Fruit fly (Drosophila melanogaster) whole organism, embryonic: ENCODE measurements around the gene CG1635.

ENCODE experiments used
- ATbp ChIP-seq: fragments of 200-800 bp; sonication (Bioruptor generic); optimal IDR thresholded peaks from 2 replicates; lab custom pipeline; 2017; ENCODE audit warnings: missing biosample characterization, mild to moderate bottlenecking, missing genetic modification characterization, missing genetic modification reagents
- Aef1 ChIP-seq: fragments of 200-800 bp; sonication (Bioruptor generic); IDR thresholded peaks from 3 replicates; pipeline ENCODE4 v1.3.6; 2022; ENCODE audit warnings: missing biosample characterization, missing genetic modification characterization
- Atf-2 ChIP-seq: fragments of 200-800 bp; sonication (Bioruptor generic); optimal IDR thresholded peaks from 2 replicates; lab custom pipeline; 2016; ENCODE audit warnings: missing biosample characterization, missing genetic modification characterization
- BEAF-32 ChIP-seq: fragments of 200-800 bp; sonication (Bioruptor generic); optimal IDR thresholded peaks from 3 replicates; lab custom pipeline; 2017; ENCODE audit warnings: missing biosample characterization, missing genetic modification characterization, mild to moderate bottlenecking, moderate library complexity, missing genetic modification reagents
- CG10267 ChIP-seq: fragments of 200-800 bp; sonication (Bioruptor generic); optimal IDR thresholded peaks from 2 replicates; lab custom pipeline; 2018; ENCODE audit warnings: missing biosample characterization, mild to moderate bottlenecking, missing genetic modification characterization, moderate library complexity
- CG10565 ChIP-seq: fragments of 200-800 bp; sonication (Bioruptor generic); optimal IDR thresholded peaks from 3 replicates; lab custom pipeline; 2016; ENCODE audit warnings: missing biosample characterization, mild to moderate bottlenecking, missing genetic modification characterization
- CG13424 ChIP-seq: fragments of 200-800 bp; sonication (Bioruptor generic); optimal IDR thresholded peaks from 2 replicates; lab custom pipeline; 2019; ENCODE audit warnings: missing biosample characterization, mild to moderate bottlenecking, missing genetic modification characterization, moderate library complexity
- CG15011 ChIP-seq: fragments of 200-800 bp; sonication (Bioruptor generic); optimal IDR thresholded peaks from 3 replicates; lab custom pipeline; 2018; ENCODE audit warnings: missing biosample characterization, mild to moderate bottlenecking, missing genetic modification characterization
- CG15601 ChIP-seq: fragments of 200-800 bp; sonication (Bioruptor generic); optimal IDR thresholded peaks from 3 replicates; lab custom pipeline; 2019; ENCODE audit warnings: missing biosample characterization, mild to moderate bottlenecking, missing genetic modification characterization, moderate library complexity
- CG2678 ChIP-seq: fragments of 200-800 bp; sonication (Bioruptor generic); optimal IDR thresholded peaks from 3 replicates; lab custom pipeline; 2019; ENCODE audit warnings: missing biosample characterization, mild to moderate bottlenecking, missing genetic modification characterization, moderate library complexity
- CG31388 ChIP-seq: fragments of 200-800 bp; sonication (Bioruptor generic); optimal IDR thresholded peaks from 2 replicates; lab custom pipeline; 2016; ENCODE audit warnings: missing biosample characterization, missing genetic modification characterization
- CG3281 ChIP-seq: fragments of 200-800 bp; sonication (Bioruptor generic); optimal IDR thresholded peaks from 3 replicates; lab custom pipeline; 2017; ENCODE audit warnings: missing biosample characterization, mild to moderate bottlenecking, missing genetic modification characterization
- CG34422 ChIP-seq: fragments of 200-800 bp; sonication (Bioruptor generic); IDR thresholded peaks from 3 replicates; pipeline ENCODE4 v1.3.6; 2022; ENCODE audit warnings: missing biosample characterization, missing genetic modification characterization
- CG6813 ChIP-seq: fragments of 200-800 bp; sonication (Bioruptor generic); optimal IDR thresholded peaks from 2 replicates; lab custom pipeline; 2017; ENCODE audit warnings: missing biosample characterization, missing genetic modification characterization, mild to moderate bottlenecking, moderate library complexity, missing genetic modification reagents
- CG7963 ChIP-seq: fragments of 200-800 bp; sonication (Bioruptor generic); IDR thresholded peaks from 3 replicates; pipeline ENCODE4 v1.3.6; 2022; ENCODE audit warnings: missing biosample characterization, missing genetic modification characterization; ENCODE audit not compliant: partially characterized antibody
- CG9437 ChIP-seq: fragments of 200-800 bp; sonication (Bioruptor generic); optimal IDR thresholded peaks from 2 replicates; lab custom pipeline; 2018; ENCODE audit warnings: missing biosample characterization, mild to moderate bottlenecking, missing genetic modification characterization
- Doc3 ChIP-seq: fragments of 200-800 bp; sonication (Bioruptor generic); IDR thresholded peaks from 3 replicates; pipeline ENCODE4 v1.3.6; 2022; ENCODE audit warnings: missing biosample characterization, missing genetic modification characterization; ENCODE audit not compliant: partially characterized antibody
- GATAe ChIP-seq: fragments of 200-800 bp; sonication (Bioruptor generic); conservative IDR thresholded peaks from 2 replicates; pipeline ENCODE4 v1.3.6; 2022; ENCODE audit warnings: missing biosample characterization, missing genetic modification characterization
- HLHmδ ChIP-seq: fragments of 200-800 bp; sonication (Bioruptor generic); optimal IDR thresholded peaks from 2 replicates; lab custom pipeline; 2018; ENCODE audit warnings: missing biosample characterization, mild to moderate bottlenecking, missing genetic modification characterization, moderate library complexity
- Hey ChIP-seq: fragments of 200-800 bp; sonication (Bioruptor generic); optimal IDR thresholded peaks from 3 replicates; lab custom pipeline; 2018; ENCODE audit warnings: missing biosample characterization, mild to moderate bottlenecking, missing genetic modification characterization
- Lhr ChIP-seq: fragments of 200-800 bp; sonication (Bioruptor generic); optimal IDR thresholded peaks from 3 replicates; lab custom pipeline; 2017; ENCODE audit warnings: mild to moderate bottlenecking, missing biosample characterization, missing genetic modification reagents, missing genetic modification characterization
- Med ChIP-seq: fragments of 200-800 bp; sonication (Bioruptor generic); peaks from one replicate; lab custom pipeline; 2016; ENCODE audit warnings: missing biosample characterization, missing genetic modification characterization, mild to moderate bottlenecking, inconsistent platforms, moderate library complexity
- Meics ChIP-seq: fragments of 200-800 bp; sonication (Bioruptor generic); optimal IDR thresholded peaks from 2 replicates; lab custom pipeline; 2017; ENCODE audit warnings: missing biosample characterization, mild to moderate bottlenecking, missing genetic modification characterization
- Nf-YC ChIP-seq: fragments of 200-800 bp; optimal IDR thresholded peaks from 3 replicates; lab custom pipeline; 2019; ENCODE audit warnings: missing biosample characterization, mild to moderate bottlenecking, missing genetic modification characterization, moderate library complexity
- Ravus ChIP-seq: fragments of 200-800 bp; sonication (Bioruptor generic); IDR thresholded peaks from 2 replicates; pipeline ENCODE4 v1.3.6; 2022; ENCODE audit warnings: missing biosample characterization, missing genetic modification characterization
- Sry-β ChIP-seq: fragments of 200-800 bp; sonication (Bioruptor generic); optimal IDR thresholded peaks from 2 replicates; lab custom pipeline; 2018; ENCODE audit warnings: missing biosample characterization, mild to moderate bottlenecking, missing genetic modification characterization, moderate library complexity
- Stat92E ChIP-seq, 3 experiments: fragments of >200 bp in 2 of 3; fragments of 200-800 bp in 1 of 3; sonication (Bioruptor generic) in 1 of 3; optimal IDR thresholded peaks; 2 replicates each; lab custom pipeline; 2017 to 2019; ENCODE audit warnings: missing biosample characterization in 3 of 3, missing genetic modification characterization in 3 of 3, mild to moderate bottlenecking in 1 of 3, moderate library complexity in 1 of 3
- al ChIP-seq: fragments of 200-800 bp; sonication (Bioruptor generic); IDR thresholded peaks from 2 replicates; pipeline ENCODE4 v1.3.6; 2022; ENCODE audit warnings: missing biosample characterization, missing genetic modification characterization
- bbx ChIP-seq: fragments of 200-800 bp; sonication (Bioruptor generic); IDR thresholded peaks from 2 replicates; pipeline ENCODE4 v1.3.6; 2022; ENCODE audit warnings: missing biosample characterization, missing genetic modification characterization; ENCODE audit not compliant: partially characterized antibody
- cas ChIP-seq: fragments of 200-800 bp; sonication (Bioruptor generic); IDR thresholded peaks from 2 replicates; pipeline ENCODE4 v1.3.6; 2022; ENCODE audit warnings: missing biosample characterization, missing genetic modification characterization
- ci ChIP-seq: fragments of 200-800 bp; sonication (Bioruptor generic); IDR thresholded peaks from 3 replicates; pipeline ENCODE4 v1.3.6; 2022; ENCODE audit warnings: missing biosample characterization, missing genetic modification characterization
- en ChIP-seq: fragments of 200-800 bp; sonication (Bioruptor generic); optimal IDR thresholded peaks from 2 replicates; lab custom pipeline; 2016; ENCODE audit warnings: missing biosample characterization, missing genetic modification characterization
- fd96Cb ChIP-seq: fragments of 200-800 bp; sonication (Bioruptor generic); optimal IDR thresholded peaks from 2 replicates; lab custom pipeline; 2018; ENCODE audit warnings: missing biosample characterization, mild to moderate bottlenecking, missing genetic modification characterization, moderate library complexity
- gce ChIP-seq: fragments of 200-800 bp; sonication (Bioruptor generic); IDR thresholded peaks from 3 replicates; pipeline ENCODE4 v1.3.6; 2022; ENCODE audit warnings: missing biosample characterization, missing genetic modification characterization
- gro ChIP-seq: fragments of 200-800 bp; sonication (Bioruptor generic); optimal IDR thresholded peaks from 2 replicates; lab custom pipeline; 2016; ENCODE audit warnings: missing biosample characterization, missing genetic modification characterization
- gsb ChIP-seq: fragments of 200-800 bp; sonication (Bioruptor generic); IDR thresholded peaks from 2 replicates; pipeline ENCODE4 v1.3.6; 2022; ENCODE audit warnings: missing biosample characterization, missing genetic modification characterization
- knrl ChIP-seq: fragments of 200-800 bp; sonication (Bioruptor generic); IDR thresholded peaks from 3 replicates; pipeline ENCODE4 v1.3.6; 2022; ENCODE audit warnings: missing biosample characterization, missing genetic modification characterization; ENCODE audit not compliant: partially characterized antibody
- lola ChIP-seq, 3 experiments: fragments of >200 bp in 2 of 3; fragments of 200-800 bp in 1 of 3; sonication (Bioruptor generic) in 1 of 3; optimal IDR thresholded peaks; 2 replicates each; lab custom pipeline; 2017 to 2019; ENCODE audit warnings: missing biosample characterization in 3 of 3, missing genetic modification characterization in 3 of 3, mild to moderate bottlenecking in 1 of 3, moderate library complexity in 1 of 3
- nerfin-2 ChIP-seq: fragments of 200-800 bp; sonication (Bioruptor generic); IDR thresholded peaks from 2 replicates; pipeline ENCODE4 v1.3.6; 2022; ENCODE audit warnings: missing biosample characterization, missing genetic modification characterization; ENCODE audit not compliant: partially characterized antibody
- oc ChIP-seq: fragments of 200-800 bp; sonication (Bioruptor generic); optimal IDR thresholded peaks from 2 replicates; lab custom pipeline; 2018; ENCODE audit warnings: missing biosample characterization, mild to moderate bottlenecking, missing genetic modification characterization, moderate library complexity
- pum ChIP-seq: fragments of 200-800 bp; sonication (Bioruptor generic); optimal IDR thresholded peaks from 2 replicates; lab custom pipeline; 2016; ENCODE audit warnings: missing biosample characterization, missing genetic modification characterization
- ro ChIP-seq: fragments of 200-800 bp; sonication (Bioruptor generic); IDR thresholded peaks from 2 replicates; pipeline ENCODE4 v1.3.6; 2022; ENCODE audit warnings: missing biosample characterization, missing genetic modification characterization
- sna ChIP-seq: fragments of 200-800 bp; sonication (Bioruptor generic); IDR thresholded peaks from 2 replicates; pipeline ENCODE4 v1.3.6; 2022; ENCODE audit warnings: missing biosample characterization, missing genetic modification characterization; ENCODE audit not compliant: partially characterized antibody
- stwl ChIP-seq: fragments of 200-800 bp; sonication (Bioruptor generic); optimal IDR thresholded peaks from 3 replicates; lab custom pipeline; 2018; ENCODE audit warnings: missing biosample characterization, mild to moderate bottlenecking, missing genetic modification characterization, moderate library complexity
- sug ChIP-seq: fragments of 200-800 bp; optimal IDR thresholded peaks from 2 replicates; lab custom pipeline; 2019; ENCODE audit warnings: missing biosample characterization, mild to moderate bottlenecking, missing genetic modification characterization, moderate library complexity
- tgo ChIP-seq: fragments of 200-800 bp; sonication (Bioruptor generic); IDR thresholded peaks from 3 replicates; pipeline ENCODE4 v1.3.6; 2022; ENCODE audit warnings: missing biosample characterization, missing genetic modification characterization
- tio ChIP-seq: fragments of 200-800 bp; sonication (Bioruptor generic); optimal IDR thresholded peaks from 2 replicates; lab custom pipeline; 2017; ENCODE audit warnings: missing biosample characterization, missing genetic modification characterization, inconsistent platforms
- yki ChIP-seq: fragments of >200 bp; optimal IDR thresholded peaks from 3 replicates; lab custom pipeline; 2018

The CG1635 gene

dm6 chr3R:31596071-31596883 lies 7.8 kb downstream of the CG1635 start, which contains the start of gene RpL6 (continued):
- TF ChIP-seq nerfin-2: peak; percentile 81
- no peak for TF ChIP-seq cas (GFP tag; lab: Robert Waterston, UW)
- no peak for TF ChIP-seq ATbp
- peak in 1 of 3 experiments; percentile 13 for TF ChIP-seq lola (GFP tag; optimal IDR thresholded peaks at IDR 0.05; lab: Kevin White, UChicago)
- TF ChIP-seq Doc3 (GFP tag; lab: Robert Waterston, UW): peak; percentile 72
- no peak for TF ChIP-seq Sry-β (GFP tag; lab: Kevin White, UChicago)
- TF ChIP-seq en: no peak
- no peak for TF ChIP-seq ci (GFP tag; lab: Robert Waterston, UW)
- TF ChIP-seq CG13424 (tag; lab: Kevin White, UChicago): no peak
- TF ChIP-seq gsb: no peak
- TF ChIP-seq CG7963 (GFP tag; lab: Robert Waterston, UW): peak; percentile 71
- peak; percentile 72 for TF ChIP-seq bbx
- peak; percentile 1 for TF ChIP-seq sug (tag; lab: Kevin White, UChicago)
- TF ChIP-seq Atf-2: no peak
- no peak for TF ChIP-seq al (GFP tag; lab: Robert Waterston, UW)
- TF ChIP-seq Ravus (GFP tag; lab: Robert Waterston, UW): no peak
- TF ChIP-seq stwl (tag; lab: Kevin White, UChicago): peak; percentile 86
- TF ChIP-seq HLHmδ (GFP tag; lab: Kevin White, UChicago): peak; percentile 55
- peak in 1 of 3 experiments; percentile 49 for TF ChIP-seq Stat92E (GFP tag; optimal IDR thresholded peaks at IDR 0.05; lab: Kevin White, UChicago)
- TF ChIP-seq Med: peak; percentile 82
- TF ChIP-seq CG10267 (tag; lab: Kevin White, UChicago): peak; percentile 77
- TF ChIP-seq CG31388: no peak
- peak; percentile 77 for TF ChIP-seq Lhr (GFP tag; lab: Kevin White, UChicago)
- TF ChIP-seq yki (lab: Kevin White, UChicago): no peak
- no peak for TF ChIP-seq ro (GFP tag; lab: Robert Waterston, UW)
- peak; percentile 76; the same call in 1 of the 3 replicates for TF ChIP-seq CG34422
- no peak for TF ChIP-seq tio
- peak; percentile 88 for TF ChIP-seq sna
- no peak for TF ChIP-seq CG9437
- TF ChIP-seq tgo (GFP tag; lab: Robert Waterston, UW): no peak
- TF ChIP-seq gce: no peak
- TF ChIP-seq BEAF-32 (GFP tag; lab: Kevin White, UChicago): peak; percentile 84
- no peak for TF ChIP-seq Aef1 (GFP tag; lab: Robert Waterston, UW)
- TF ChIP-seq Meics (GFP tag; lab: Kevin White, UChicago): no peak
- peak; percentile 33 for TF ChIP-seq Nf-YC (tag; lab: Kevin White, UChicago)
- no peak for TF ChIP-seq CG15011 (GFP tag; lab: Kevin White, UChicago)
- TF ChIP-seq CG6813: no peak
- peak; percentile 71 for TF ChIP-seq knrl (GFP tag; lab: Robert Waterston, UW)
- peak; percentile 54 for TF ChIP-seq CG15601 (tag; lab: Kevin White, UChicago)
- TF ChIP-seq GATAe (GFP tag; lab: Robert Waterston, UW): no peak
- TF ChIP-seq Hey (tag; lab: Kevin White, UChicago): no peak
- TF ChIP-seq CG3281 (GFP tag; lab: Kevin White, UChicago): peak; percentile 27
- TF ChIP-seq pum (GFP tag; lab: Kevin White, UChicago): no peak
- no peak for TF ChIP-seq gro (GFP tag; lab: Kevin White, UChicago)
- no peak for TF ChIP-seq oc (tag; lab: Kevin White, UChicago)
- no peak for TF ChIP-seq fd96Cb (tag; lab: Kevin White, UChicago)
- TF ChIP-seq CG10565: no peak
- TF ChIP-seq CG2678 (tag; lab: Kevin White, UChicago): peak; percentile 25
